Fruit fly (Drosophila melanogaster): ENCODE measurements around the gene Hsc70-4.

Hsc70-4 gene

DNA sequence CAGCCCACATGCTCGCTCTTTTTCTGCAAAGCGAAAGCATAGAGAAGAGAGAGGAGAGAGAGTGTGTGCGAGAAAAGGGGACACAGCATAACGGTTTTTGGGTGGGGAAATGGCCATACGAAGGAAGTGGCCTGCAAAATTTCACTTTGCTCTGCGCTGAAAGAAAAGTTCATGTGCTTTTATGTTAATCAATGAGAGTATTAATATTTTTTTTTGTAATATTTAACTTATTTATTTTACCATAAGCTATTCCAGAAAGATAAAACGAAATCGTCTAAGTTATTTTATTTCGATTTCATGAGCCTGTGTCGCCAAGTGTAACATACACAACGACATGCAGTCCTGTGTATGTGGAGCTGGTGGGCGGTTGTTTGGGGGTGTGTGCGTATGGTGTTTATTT lies 8.0 kb downstream of the Hsc70-4 start (continued):
- TF ChIP-seq Xbp1 (GFP tag; optimal IDR thresholded peaks at IDR 0.05) (no peak), CG9932 (GFP tag; IDR thresholded peaks at IDR 0.05) (peak; percentile 81), BtbVII (GFP tag; optimal IDR thresholded peaks at IDR 0.05) (peak; percentile 73), CG1529 (GFP tag; optimal IDR thresholded peaks at IDR 0.05) (no peak), YL-1 (GFP tag; optimal IDR thresholded peaks at IDR 0.05) (peak; percentile 5), ken (GFP tag; IDR thresholded peaks at IDR 0.05) (peak; percentile 65; the same call in 1 of the 3 replicates), CG1024 (GFP tag; IDR thresholded peaks at IDR 0.05) (no peak), Dp (GFP tag; optimal IDR thresholded peaks at IDR 0.05) (no peak), chn (GFP tag; optimal IDR thresholded peaks at IDR 0.05) (no peak), trem (tag; optimal IDR thresholded peaks at IDR 0.05) (no peak), Gug (GFP tag; IDR thresholded peaks at IDR 0.05) (peak; percentile 67), jumu (GFP tag; optimal IDR thresholded peaks at IDR 0.05) (no peak), cato (GFP tag; optimal IDR thresholded peaks at IDR 0.05; ENCODE audit: borderline replicate concordance) (no peak), CG2678 (tag; optimal IDR thresholded peaks at IDR 0.05) (no peak), zfh2 (GFP tag; optimal IDR thresholded peaks at IDR 0.05) (peak; percentile 32), bowl (GFP tag; IDR thresholded peaks at IDR 0.05) (no peak), sd (tag; optimal IDR thresholded peaks at IDR 0.05) (no peak), gcm (GFP tag; optimal IDR thresholded peaks at IDR 0.05) (no peak), oc (tag; optimal IDR thresholded peaks at IDR 0.05) (no peak), D19B (GFP tag; optimal IDR thresholded peaks at IDR 0.05) (peak; percentile 16), Ada2b (GFP tag; IDR thresholded peaks at IDR 0.05) (peak; percentile 74), CG6854 (GFP tag; optimal IDR thresholded peaks at IDR 0.05) (peak; percentile 59), CG14710 (tag; optimal IDR thresholded peaks at IDR 0.05) (no peak), CG12219 (GFP tag; optimal IDR thresholded peaks at IDR 0.05) (peak; percentile 23), CG18262 (tag; optimal IDR thresholded peaks at IDR 0.05) (no peak), CG4282 (GFP tag; optimal IDR thresholded peaks at IDR 0.05) (no peak), E2f2 (GFP tag; IDR thresholded peaks at IDR 0.05) (peak; percentile 51), lov (optimal IDR thresholded peaks at IDR 0.05) (no peak), lov (GFP tag; IDR thresholded peaks at IDR 0.05) (no peak), CG30431 (GFP tag; optimal IDR thresholded peaks at IDR 0.05) (peak; percentile 18), dysf (GFP tag; IDR thresholded peaks at IDR 0.05) (peak; percentile 82), cas (GFP tag; IDR thresholded peaks at IDR 0.05) (no peak), Scr (GFP tag; IDR thresholded peaks at IDR 0.05; ENCODE audit: partially characterized antibody) (no peak), CG10654 (GFP tag; optimal IDR thresholded peaks at IDR 0.05) (no peak), slou (GFP tag; optimal IDR thresholded peaks at IDR 0.05) (no peak), CG11695 (GFP tag; IDR thresholded peaks at IDR 0.05) (peak; percentile 74), gt (GFP tag; IDR thresholded peaks at IDR 0.05) (0 out of 2 replicates have a peak, but pooled peaks have one; percentile 14), sc (optimal IDR thresholded peaks at IDR 0.05) (no peak), sc (GFP tag; optimal IDR thresholded peaks at IDR 0.05) (no peak), CG13775 (GFP tag; optimal IDR thresholded peaks at IDR 0.05) (peak; percentile 66), toy (GFP tag; IDR thresholded peaks at IDR 0.05) (0 out of 2 replicates have a peak, but pooled peaks have one; percentile 28), CG4424 (GFP tag; optimal IDR thresholded peaks at IDR 0.05) (peak; percentile 24), Fer2 (tag; optimal IDR thresholded peaks at IDR 0.05) (peak; percentile 29), disco-r (GFP tag; optimal IDR thresholded peaks at IDR 0.05) (no peak), Sin3A (optimal IDR thresholded peaks at IDR 0.05) (no peak), Rfx (GFP tag; IDR thresholded peaks at IDR 0.05) (peak; percentile 84), vvl (GFP tag; IDR thresholded peaks at IDR 0.05) (peak; percentile 84), CG8089 (GFP tag; optimal IDR thresholded peaks at IDR 0.05) (no peak), tap (tag; optimal IDR thresholded peaks at IDR 0.05) (no peak), Sox100B (GFP tag; optimal IDR thresholded peaks at IDR 0.05) (no peak), bsh (GFP tag; optimal IDR thresholded peaks at IDR 0.05) (no peak), CG11696 (GFP tag; IDR thresholded peaks at IDR 0.05) (no peak), CG16813 (GFP tag; IDR thresholded peaks at IDR 0.05; ENCODE audit: partially characterized antibody) (no peak)
